Fruit fly (Drosophila melanogaster): ENCODE results near the gene Taf10b.

DNA sequence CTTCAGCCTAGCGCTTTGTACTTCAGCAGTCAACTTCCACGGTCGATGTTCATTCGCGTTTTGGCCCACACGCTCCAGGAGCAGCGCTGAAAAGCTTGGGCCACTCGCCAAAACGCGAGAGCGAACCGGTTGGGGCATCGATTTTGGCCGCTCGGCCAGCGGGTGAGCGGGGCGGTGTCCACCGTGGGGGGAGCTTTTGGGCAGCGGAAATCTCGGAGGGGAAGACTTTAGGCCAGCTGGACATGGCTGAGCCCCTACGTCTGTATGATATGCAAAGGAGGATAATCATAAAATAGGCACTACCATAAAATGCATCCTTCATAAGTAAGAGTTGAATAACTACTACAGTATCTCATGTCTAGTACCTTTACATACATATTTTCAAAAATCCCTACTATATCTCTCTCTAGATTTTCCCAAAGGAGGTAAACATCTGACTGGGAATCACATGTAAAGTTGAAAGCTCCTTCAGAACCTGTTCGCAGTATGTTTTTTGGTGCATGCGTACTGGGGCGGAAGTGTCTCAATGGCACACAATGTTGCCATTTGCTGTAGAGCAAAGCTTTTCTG lies 32.3 kb upstream of the Taf10b start, which contains the start of gene Syt1:
- TF ChIP-seq ato (GFP tag; IDR thresholded peaks at IDR 0.05; ENCODE audit: partially characterized antibody): no peak
- TF ChIP-seq CG9817 (tag; optimal IDR thresholded peaks at IDR 0.05): no peak
- no peak for TF ChIP-seq fru (optimal IDR thresholded peaks at IDR 0.05)
- TF ChIP-seq Lim3 (GFP tag; IDR thresholded peaks at IDR 0.05): no peak
- no peak for TF ChIP-seq hth (optimal IDR thresholded peaks at IDR 0.05)
- no peak for TF ChIP-seq fd3F (GFP tag; optimal IDR thresholded peaks at IDR 0.05)
- TF ChIP-seq Oaz (GFP tag; IDR thresholded peaks at IDR 0.05): no peak
- no peak for TF ChIP-seq org-1 (GFP tag; optimal IDR thresholded peaks at IDR 0.05)
- TF ChIP-seq vfl (GFP tag; optimal IDR thresholded peaks at IDR 0.05): no peak
- no peak for TF ChIP-seq br (optimal IDR thresholded peaks at IDR 0.05)

Measured in whole organism, embryonic.